Worm (Caenorhabditis elegans): ENCODE measurements around the gene Y22D7AL.10.

DNA sequence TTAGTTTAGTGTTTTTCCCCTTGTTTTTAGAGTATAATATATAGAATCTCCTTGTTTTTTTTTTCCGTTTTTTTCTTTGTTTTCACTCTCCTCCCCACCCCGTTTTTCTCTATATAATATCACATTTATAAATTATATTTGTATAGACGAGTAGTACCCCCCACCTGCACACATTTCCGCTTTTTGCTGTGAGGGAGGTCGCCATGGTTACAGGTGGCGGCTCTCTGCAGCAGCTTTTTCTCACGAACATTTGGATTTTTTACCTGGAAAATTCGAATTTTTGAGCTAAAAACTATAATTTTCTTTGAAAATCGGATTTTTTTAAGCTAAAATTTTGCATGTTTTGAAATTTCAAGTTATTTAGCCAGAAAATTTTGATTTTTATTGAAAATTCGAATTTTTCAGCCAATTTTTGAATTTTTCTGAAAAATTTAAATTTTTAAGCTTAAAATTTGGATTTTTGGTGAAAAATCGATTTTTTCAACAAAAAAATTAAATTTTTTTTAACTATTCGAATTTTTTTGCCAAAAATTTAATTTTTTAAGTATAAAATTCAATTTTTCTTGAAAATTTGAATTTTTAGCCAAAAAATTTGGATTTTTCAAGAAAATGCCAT, 7.0 kb upstream of the Y22D7AL.10 start:
- no peak for TF ChIP-seq him-1 (tag; optimal IDR thresholded peaks at IDR 0.05)
- TF ChIP-seq W03F9.2 (tag; optimal IDR thresholded peaks at IDR 0.05): no peak
- TF ChIP-seq dao-5 (tag; optimal IDR thresholded peaks at IDR 0.05): no peak
